Worm (Caenorhabditis elegans) whole organism, late embryonic: ENCODE results near the gene cal-2.

ENCODE experiments used
- K02D7.2 ChIP-seq: sonication (generic microtip); optimal IDR thresholded peaks from 2 replicates; lab custom pipeline; 2017; ENCODE audit warnings: mild to moderate bottlenecking, missing genetic modification characterization, missing compliant biosample characterization
- K09A11.1 ChIP-seq: sonication (generic microtip); optimal IDR thresholded peaks from 2 replicates; lab custom pipeline; 2017; ENCODE audit warnings: antibody characterized with exemption, mild to moderate bottlenecking, missing genetic modification characterization, missing compliant biosample characterization; ENCODE audit not compliant: insufficient read depth
- ahr-1 ChIP-seq: sonication (generic microtip); optimal IDR thresholded peaks from 2 replicates; lab custom pipeline; 2016; ENCODE audit warnings: missing genetic modification characterization, missing compliant biosample characterization
- ceh-9 ChIP-seq: sonication (generic microtip); optimal IDR thresholded peaks from 2 replicates; lab custom pipeline; 2016; ENCODE audit warnings: mild to moderate bottlenecking, missing genetic modification characterization, inconsistent platforms, missing compliant biosample characterization
- unc-3 ChIP-seq, 2 experiments: fragments of 200-800 bp in 1 of 2; sonication (Bioruptor generic) in 1 of 2; sonication (generic microtip) in 1 of 2; conservative IDR thresholded peaks in 1 of 2; optimal IDR thresholded peaks in 1 of 2; 2 replicates each; pipeline versions ENCODE4 v1.3.6 to Lab custom; 2016 to 2022; ENCODE audit warnings: missing compliant biosample characterization in 2 of 2, missing genetic modification characterization in 2 of 2, missing genetic modification reagents in 1 of 2
- unc-55 ChIP-seq: sonication (generic microtip); optimal IDR thresholded peaks from 2 replicates; lab custom pipeline; 2017; ENCODE audit warnings: missing biosample characterization, missing genetic modification reagents, missing genetic modification characterization

DNA sequence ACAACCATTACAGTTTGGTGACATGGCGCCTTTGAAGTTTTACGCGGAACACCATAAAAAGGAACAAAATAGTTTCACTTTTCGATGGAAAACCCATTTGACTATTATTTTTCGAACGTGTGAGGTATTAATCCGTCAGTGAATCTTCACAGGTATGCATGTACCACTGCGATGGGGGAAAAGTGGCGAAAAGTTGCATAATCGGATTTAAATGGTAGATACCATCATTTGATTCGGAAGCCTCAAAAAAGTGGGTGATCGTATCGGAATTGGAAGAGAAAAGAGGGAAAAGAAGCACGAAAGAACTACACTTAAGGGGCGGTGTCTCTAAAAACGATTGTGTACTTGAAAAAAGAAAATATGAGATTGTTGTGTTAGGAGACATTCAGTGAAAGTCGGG, 6.8 kb upstream of the cal-2 start:
- TF ChIP-seq ceh-9 (tag; lab: Kevin White, UChicago) (no peak), K02D7.2 (tag; lab: Kevin White, UChicago) (no peak), unc-3 (GFP tag; conservative IDR thresholded peaks at IDR 0.05; lab: Robert Waterston, UW) (no peak), unc-3 (tag; optimal IDR thresholded peaks at IDR 0.05; lab: Kevin White, UChicago) (no peak), K09A11.1 (tag; lab: Kevin White, UChicago) (no peak), unc-55 (GFP tag; lab: Kevin White, UChicago) (no peak), ahr-1 (tag; lab: Kevin White, UChicago) (no peak)
